Fruit fly (Drosophila melanogaster): ENCODE results near the gene toy.

Gene toy

dm6 chr4:1026806-1027431 lies 37.4 kb downstream of the toy start, which contains the start of gene PlexA:
Gene PlexA, minus strand, starts transcription at chr4:1027101.
- no peak for TF ChIP-seq Sin3A (optimal IDR thresholded peaks at IDR 0.05)
- no peak for TF ChIP-seq insv (optimal IDR thresholded peaks at IDR 0.05)
- no peak for TF ChIP-seq ttk (optimal IDR thresholded peaks at IDR 0.05)
- TF ChIP-seq h (optimal IDR thresholded peaks at IDR 0.05) = no peak
- TF ChIP-seq Myc (optimal IDR thresholded peaks at IDR 0.05) = no peak
- no peak for TF ChIP-seq psq (optimal IDR thresholded peaks at IDR 0.05)

DNA sequence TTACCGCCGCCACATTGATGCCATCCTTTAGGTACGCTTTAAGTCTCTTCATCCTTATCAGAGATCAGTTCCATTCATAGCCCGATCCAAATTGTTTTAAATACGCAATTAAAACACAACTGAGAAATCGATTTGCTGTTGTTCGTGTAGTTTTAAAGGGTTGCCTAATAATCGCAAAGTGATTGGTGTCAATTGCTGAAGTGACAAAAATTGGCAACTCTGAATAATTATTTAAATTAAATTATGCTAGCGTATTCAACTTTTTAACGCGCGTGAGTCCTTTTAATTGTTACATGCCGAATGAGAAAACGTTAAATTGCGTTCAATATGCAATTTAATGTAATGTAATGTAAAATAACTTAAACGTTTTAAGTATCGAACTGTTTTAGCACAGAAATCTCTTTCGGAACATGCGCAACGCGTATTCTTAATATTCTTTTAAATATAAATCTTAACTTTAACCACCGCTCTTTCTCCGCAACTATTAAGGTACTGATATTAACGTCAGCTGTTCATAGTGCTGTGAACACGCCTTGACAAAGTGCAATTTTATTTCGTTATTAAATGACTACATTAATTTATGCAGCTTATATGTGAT lies 39.8 kb downstream of the toy start, which contains the start of gene Mpv17:
Mpv17 (minus strand) TSS at position 164 of the 598 bp plus-strand sequence.
- TF ChIP-seq h (optimal IDR thresholded peaks at IDR 0.05) (no peak), ttk (optimal IDR thresholded peaks at IDR 0.05) (no peak), psq (optimal IDR thresholded peaks at IDR 0.05) (no peak), Myc (optimal IDR thresholded peaks at IDR 0.05) (no peak), insv (optimal IDR thresholded peaks at IDR 0.05) (no peak), Sin3A (optimal IDR thresholded peaks at IDR 0.05) (no peak)

DNA sequence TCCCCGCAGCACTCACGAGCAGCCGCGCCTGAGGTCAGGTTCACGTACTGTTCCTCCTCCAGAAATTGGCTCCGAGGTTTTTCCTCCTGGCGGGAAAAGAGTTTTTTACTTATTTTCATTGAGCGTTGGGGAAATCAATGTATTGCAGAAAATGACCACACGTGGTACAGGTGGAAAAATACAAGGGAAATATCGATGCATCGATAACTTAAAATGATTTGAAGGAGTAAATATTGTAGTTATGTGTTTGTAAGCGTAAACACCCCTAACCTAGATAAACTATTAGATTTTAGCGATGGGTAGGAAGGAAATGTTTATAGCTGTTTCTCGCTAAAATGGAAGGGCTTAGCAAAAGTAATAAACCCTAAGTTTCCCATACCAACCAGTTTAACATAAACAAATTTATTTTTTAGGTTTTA lies 41.2 kb downstream of the toy start:
- no peak for TF ChIP-seq psq (optimal IDR thresholded peaks at IDR 0.05)

DNA sequence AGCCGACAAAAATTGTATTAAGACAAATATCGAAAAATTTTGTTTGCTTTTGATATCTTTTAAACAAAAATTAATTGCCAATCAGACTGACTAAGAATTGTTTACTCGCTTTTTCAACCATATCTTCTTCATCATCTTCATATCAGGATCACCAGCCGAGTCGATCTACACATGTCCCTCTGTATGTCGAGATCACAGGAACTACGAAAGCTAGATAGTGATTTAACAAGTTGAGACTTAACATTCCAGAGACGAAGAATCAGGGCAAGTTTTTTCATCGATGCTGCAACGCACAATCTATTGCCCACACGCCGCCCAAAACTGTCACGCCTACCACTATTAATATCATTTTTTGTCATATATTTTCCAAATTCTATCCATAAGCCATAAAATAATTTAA lies 41.6 kb downstream of the toy start, which contains the start of gene ATPsynbeta:
ATPsynbeta (plus strand) TSS at position 348 of the 400 bp plus-strand sequence.
- TF ChIP-seq insv (optimal IDR thresholded peaks at IDR 0.05) (no peak), ttk (optimal IDR thresholded peaks at IDR 0.05) (no peak), Myc (optimal IDR thresholded peaks at IDR 0.05) (no peak), psq (optimal IDR thresholded peaks at IDR 0.05) (no peak), Sin3A (optimal IDR thresholded peaks at IDR 0.05) (no peak), h (optimal IDR thresholded peaks at IDR 0.05) (no peak)

DNA sequence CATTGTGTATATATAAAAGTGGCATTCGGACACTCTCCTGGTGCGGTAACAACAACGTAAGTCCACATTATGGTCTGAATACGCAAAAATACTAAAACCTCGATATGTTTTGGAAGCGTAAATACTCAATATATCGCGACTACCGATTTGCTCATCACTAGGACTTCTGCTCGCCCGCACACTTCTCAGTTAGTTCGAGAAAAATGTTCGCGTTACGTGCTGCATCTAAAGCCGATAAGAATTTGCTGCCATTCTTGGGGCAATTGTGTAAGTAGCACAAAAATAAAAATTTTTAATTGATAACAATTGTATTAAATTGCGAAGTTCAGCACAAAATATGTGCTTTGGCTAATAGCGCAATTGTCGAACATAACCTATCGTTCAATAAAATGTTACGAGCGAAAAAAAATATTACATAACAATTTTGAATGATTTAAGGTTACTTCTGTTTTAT lies 42.2 kb downstream of the toy start, which contains the start of gene CG11076:
CG11076 (minus strand) TSS at position 71 of the 454 bp plus-strand sequence.
- TF ChIP-seq h (optimal IDR thresholded peaks at IDR 0.05) (no peak), Myc (optimal IDR thresholded peaks at IDR 0.05) (no peak), ttk (optimal IDR thresholded peaks at IDR 0.05) (no peak), Sin3A (optimal IDR thresholded peaks at IDR 0.05) (no peak), insv (optimal IDR thresholded peaks at IDR 0.05) (no peak), psq (optimal IDR thresholded peaks at IDR 0.05) (no peak)

DNA sequence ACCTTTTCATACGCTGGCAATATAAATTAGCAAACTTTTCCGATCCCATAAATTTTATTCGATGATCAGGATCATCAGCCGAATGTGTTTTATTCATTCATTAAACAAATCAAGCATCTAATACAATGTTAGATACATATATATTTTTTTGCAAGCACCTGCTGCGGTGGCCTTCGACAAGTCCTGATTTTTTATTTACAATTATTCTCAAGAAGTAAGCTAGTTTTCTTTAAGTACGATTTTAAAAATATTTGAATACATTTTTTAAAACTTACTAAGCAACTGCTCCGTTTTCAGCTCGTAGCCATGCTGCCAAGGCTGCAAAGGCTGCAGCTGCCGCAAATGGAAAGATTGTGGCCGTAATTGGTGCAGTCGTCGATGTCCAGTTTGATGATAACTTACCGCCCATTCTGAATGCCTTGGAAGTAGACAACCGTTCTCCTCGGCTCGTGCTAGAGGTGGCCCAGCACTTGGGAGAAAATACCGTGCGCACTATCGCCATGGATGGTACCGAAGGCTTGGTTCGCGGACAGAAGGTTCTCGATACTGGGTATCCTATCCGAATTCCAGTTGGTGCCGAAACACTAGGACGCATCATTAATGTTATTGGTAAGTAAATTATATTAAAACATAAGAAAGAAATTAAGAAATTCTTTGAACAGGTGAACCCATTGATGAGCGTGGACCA lies 43.2 kb downstream of the toy start:
- TF ChIP-seq insv (optimal IDR thresholded peaks at IDR 0.05) (no peak), ttk (optimal IDR thresholded peaks at IDR 0.05) (peak; percentile 35)

DNA sequence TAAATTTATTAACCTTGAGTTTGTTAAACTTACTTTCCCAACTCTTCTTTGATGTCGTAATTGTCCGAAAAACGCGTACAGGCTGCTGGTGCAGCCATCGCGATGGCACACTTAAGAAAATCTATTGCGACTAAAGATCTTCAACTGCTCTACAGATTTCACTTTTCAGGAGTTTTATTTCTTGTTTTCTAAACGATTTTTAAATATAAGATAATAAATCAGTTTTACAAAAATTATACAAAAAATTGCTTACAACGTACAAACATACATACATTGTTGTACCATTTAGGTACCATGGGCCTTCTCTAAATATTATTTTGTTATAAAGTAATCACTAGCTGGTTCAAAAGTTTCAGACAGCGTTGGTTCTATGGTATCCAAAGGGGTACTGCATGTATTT lies 60.9 kb downstream of the toy start:
- TF ChIP-seq psq (optimal IDR thresholded peaks at IDR 0.05) = no peak
- no peak for TF ChIP-seq insv (optimal IDR thresholded peaks at IDR 0.05)
- TF ChIP-seq ttk (optimal IDR thresholded peaks at IDR 0.05) = no peak
- TF ChIP-seq Sin3A (optimal IDR thresholded peaks at IDR 0.05) = no peak
- TF ChIP-seq h (optimal IDR thresholded peaks at IDR 0.05) = no peak
- TF ChIP-seq Myc (optimal IDR thresholded peaks at IDR 0.05) = no peak

dm6 chr4:1051271-1051670 lies 61.7 kb downstream of the toy start:
- no peak for TF ChIP-seq insv (optimal IDR thresholded peaks at IDR 0.05)
- TF ChIP-seq Sin3A (optimal IDR thresholded peaks at IDR 0.05) = no peak
- TF ChIP-seq psq (optimal IDR thresholded peaks at IDR 0.05) = no peak
- no peak for TF ChIP-seq ttk (optimal IDR thresholded peaks at IDR 0.05)
- TF ChIP-seq h (optimal IDR thresholded peaks at IDR 0.05) = no peak
- no peak for TF ChIP-seq Myc (optimal IDR thresholded peaks at IDR 0.05)

DNA sequence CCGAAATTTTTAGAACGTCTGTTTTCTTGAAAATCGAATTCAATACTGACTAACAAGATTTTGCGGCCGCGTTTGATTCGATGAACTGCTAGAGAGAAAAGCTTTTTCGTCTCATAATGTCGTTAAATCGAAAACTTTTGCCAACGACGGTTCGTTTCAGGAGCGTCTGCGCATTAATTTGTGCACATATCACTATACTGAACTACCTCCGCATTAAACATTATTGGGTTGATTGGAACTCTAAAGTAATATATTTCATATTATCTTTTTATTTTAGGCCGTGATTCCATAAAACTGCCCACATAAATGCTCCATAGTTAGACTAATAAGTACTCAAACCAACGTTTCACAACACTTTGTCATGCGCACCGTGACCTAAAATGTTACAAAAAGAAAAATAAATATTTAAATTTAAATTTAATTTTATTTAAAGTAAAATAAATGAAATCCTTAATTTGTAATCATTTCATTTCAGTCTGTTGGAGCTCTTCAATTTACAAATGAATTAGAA lies 64.2 kb downstream of the toy start, which contains the start of gene CaMKII:
CaMKII (minus strand) TSS at position 51 of the 511 bp plus-strand sequence.
- TF ChIP-seq Myc (optimal IDR thresholded peaks at IDR 0.05) = no peak
- no peak for TF ChIP-seq ttk (optimal IDR thresholded peaks at IDR 0.05)
